In the genomic region with DNA sequence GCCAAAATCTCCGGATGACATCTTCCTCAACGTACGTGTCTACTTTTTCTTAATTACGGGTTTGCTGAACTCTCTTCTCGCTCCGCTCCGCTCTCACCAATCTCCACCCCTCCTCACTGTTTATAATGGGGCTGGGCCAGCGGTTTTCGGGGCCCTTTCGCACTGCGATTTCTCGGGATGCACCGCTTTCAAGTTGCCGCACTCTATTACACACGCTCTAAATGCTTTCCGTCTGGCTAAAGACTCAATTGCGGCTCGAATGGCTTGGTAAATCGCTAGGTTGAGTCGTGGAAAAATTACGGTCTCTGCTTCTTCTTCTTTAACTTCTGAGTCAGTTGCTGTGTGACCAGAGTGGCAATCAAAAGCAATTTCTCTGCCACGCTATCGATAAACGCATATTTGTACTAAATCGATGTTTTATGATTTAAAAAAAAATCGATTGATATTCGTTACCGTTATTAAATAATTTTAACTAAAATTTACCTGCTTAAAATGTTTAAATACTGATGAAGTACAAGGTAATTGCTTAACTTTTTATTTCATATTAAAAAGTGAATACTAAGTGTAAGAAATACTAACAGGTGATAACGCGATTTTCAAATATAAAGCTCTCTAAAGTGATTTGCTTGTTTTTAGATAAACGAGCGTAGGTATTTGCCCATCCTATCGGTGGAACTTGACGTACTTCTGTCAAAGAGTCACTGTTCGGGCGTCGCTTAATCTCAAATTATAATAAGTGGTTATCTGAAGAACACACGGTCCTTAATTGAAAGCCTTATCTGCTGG, we compare ENCODE assay signal across 1 fruit fly cellular context.
TF ChIP-seq lines count a peak whose summit lies in the region.

Gene Rab6 (minus strand): TSS at position 338 of the 786 bp plus-strand sequence.
Gene Phae1 (plus strand): TSS at position 639 of the 786 bp plus-strand sequence.

TF ChIP-seq in whole organism, embryonic, 481 proteins besides CTCF, POLR2A, EP300 and RAD21 (continued from another document):
- TF ChIP-seq gro (GFP tag; optimal IDR thresholded peaks at IDR 0.05; lab: Kevin White, UChicago) (peak; percentile 29), so (GFP tag; IDR thresholded peaks at IDR 0.05; lab: Robert Waterston, UW) (no peak), Bgb (GFP tag; IDR thresholded peaks at IDR 0.05; lab: Robert Waterston, UW; ENCODE audit: partially characterized antibody) (peak; percentile 87), vfl (GFP tag; optimal IDR thresholded peaks at IDR 0.05; lab: Kevin White, UChicago) (no peak), dpn (GFP tag; optimal IDR thresholded peaks at IDR 0.05; lab: Kevin White, UChicago) (no peak), vvl (GFP tag; IDR thresholded peaks at IDR 0.05; lab: Robert Waterston, UW) (peak; percentile 36; the same call in 1 of the 2 replicates), NFAT (GFP tag; IDR thresholded peaks at IDR 0.05; lab: Robert Waterston, UW) (peak; percentile 62; the same call in 1 of the 2 replicates), CG17385 (GFP tag; optimal IDR thresholded peaks at IDR 0.05; lab: Kevin White, UChicago) (peak; percentile 97), zfh2 (GFP tag; optimal IDR thresholded peaks at IDR 0.05; lab: Kevin White, UChicago) (no peak), HHEX (GFP tag; optimal IDR thresholded peaks at IDR 0.05; lab: Kevin White, UChicago) (no peak), gfzf (GFP tag; optimal IDR thresholded peaks at IDR 0.05; lab: Kevin White, UChicago) (peak; percentile 77), Oli (tag; optimal IDR thresholded peaks at IDR 0.05; lab: Kevin White, UChicago) (no peak), CG8924 (tag; optimal IDR thresholded peaks at IDR 0.05; lab: Kevin White, UChicago) (no peak), Stat92E (GFP tag; optimal IDR thresholded peaks at IDR 0.05; lab: Kevin White, UChicago) (peak in 1 of 3 experiments; percentile 55), CG17829 (tag; optimal IDR thresholded peaks at IDR 0.05; lab: Kevin White, UChicago) (peak; percentile 24), stwl (tag; optimal IDR thresholded peaks at IDR 0.05; lab: Kevin White, UChicago) (peak; percentile 98), pzg (GFP tag; optimal IDR thresholded peaks at IDR 0.05; lab: Kevin White, UChicago) (peak; percentile 80), Myb (GFP tag; optimal IDR thresholded peaks at IDR 0.05; lab: Kevin White, UChicago) (peak; percentile 92), Nf-YC (tag; optimal IDR thresholded peaks at IDR 0.05; lab: Kevin White, UChicago) (peak; percentile 40), Xbp1 (GFP tag; optimal IDR thresholded peaks at IDR 0.05; lab: Kevin White, UChicago) (no peak), Dad (GFP tag; optimal IDR thresholded peaks at IDR 0.05; lab: Kevin White, UChicago) (no peak), Vsx1 (GFP tag; optimal IDR thresholded peaks at IDR 0.05; lab: Kevin White, UChicago) (no peak), Atf-2 (GFP tag; optimal IDR thresholded peaks at IDR 0.05; lab: Kevin White, UChicago) (no peak), trem (tag; optimal IDR thresholded peaks at IDR 0.05; lab: Kevin White, UChicago) (peak; percentile 77), CG8478 (optimal IDR thresholded peaks at IDR 0.05; lab: Kevin White, UChicago) (no peak), CG3995 (GFP tag; optimal IDR thresholded peaks at IDR 0.05; lab: Kevin White, UChicago) (peak; percentile 89), Xrp1 (GFP tag; IDR thresholded peaks at IDR 0.05; lab: Robert Waterston, UW) (no peak), crol (GFP tag; IDR thresholded peaks at IDR 0.05; lab: Robert Waterston, UW) (peak; percentile 83), CG11085 (GFP tag; IDR thresholded peaks at IDR 0.05; lab: Robert Waterston, UW) (no peak), CG6791 (GFP tag; IDR thresholded peaks at IDR 0.05; lab: Robert Waterston, UW; ENCODE audit: partially characterized antibody) (peak; percentile 81), CG12391 (tag; optimal IDR thresholded peaks at IDR 0.05; lab: Kevin White, UChicago) (peak; percentile 20), Oaz (GFP tag; IDR thresholded peaks at IDR 0.05; lab: Robert Waterston, UW) (no peak), Nf-YB (GFP tag; optimal IDR thresholded peaks at IDR 0.05; lab: Kevin White, UChicago) (peak; percentile 13), gt (GFP tag; IDR thresholded peaks at IDR 0.05; lab: Robert Waterston, UW) (no peak), CG7357 (GFP tag; IDR thresholded peaks at IDR 0.05; lab: Robert Waterston, UW) (no peak), sna (GFP tag; IDR thresholded peaks at IDR 0.05; lab: Robert Waterston, UW; ENCODE audit: partially characterized antibody) (peak; percentile 77), Med (GFP tag; lab: Kevin White, UChicago) (peak; percentile 57), zfh1 (GFP tag; IDR thresholded peaks at IDR 0.05; lab: Robert Waterston, UW) (no peak), nerfin-2 (GFP tag; IDR thresholded peaks at IDR 0.05; lab: Robert Waterston, UW; ENCODE audit: partially characterized antibody) (peak; percentile 63; the same call in 1 of the 2 replicates), H15 (GFP tag; IDR thresholded peaks at IDR 0.05; lab: Robert Waterston, UW) (no peak), rib (GFP tag; IDR thresholded peaks at IDR 0.05; lab: Robert Waterston, UW) (no peak), gsb-n (tag; optimal IDR thresholded peaks at IDR 0.05; lab: Kevin White, UChicago) (peak; percentile 40), HmgZ (tag; optimal IDR thresholded peaks at IDR 0.05; lab: Kevin White, UChicago) (no peak), ato (GFP tag; IDR thresholded peaks at IDR 0.05; lab: Robert Waterston, UW; ENCODE audit: partially characterized antibody) (peak; percentile 76), sug (tag; optimal IDR thresholded peaks at IDR 0.05; lab: Kevin White, UChicago) (peak; percentile 10), CG14710 (tag; optimal IDR thresholded peaks at IDR 0.05; lab: Kevin White, UChicago) (peak; percentile 70), BEAF-32 (GFP tag; optimal IDR thresholded peaks at IDR 0.05; lab: Kevin White, UChicago) (peak; percentile 75), Abd-B (GFP tag; optimal IDR thresholded peaks at IDR 0.05; lab: Kevin White, UChicago) (no peak), CG14860 (GFP tag; IDR thresholded peaks at IDR 0.05; lab: Robert Waterston, UW; ENCODE audit: partially characterized antibody) (peak; percentile 75), CG12744 (GFP tag; optimal IDR thresholded peaks at IDR 0.05; lab: Kevin White, UChicago) (no peak), CG12155 (GFP tag; optimal IDR thresholded peaks at IDR 0.05; lab: Kevin White, UChicago) (no peak), CG18262 (tag; optimal IDR thresholded peaks at IDR 0.05; lab: Kevin White, UChicago) (peak; percentile 13), Ets97D (GFP tag; optimal IDR thresholded peaks at IDR 0.05; lab: Kevin White, UChicago) (peak; percentile 55), cwo (GFP tag; optimal IDR thresholded peaks at IDR 0.05; lab: Kevin White, UChicago) (peak; percentile 17), Mes4 (GFP tag; optimal IDR thresholded peaks at IDR 0.05; lab: Kevin White, UChicago) (no peak), Hey (tag; optimal IDR thresholded peaks at IDR 0.05; lab: Kevin White, UChicago) (peak; percentile 50), sd (tag; optimal IDR thresholded peaks at IDR 0.05; lab: Kevin White, UChicago) (peak; percentile 86), tap (tag; optimal IDR thresholded peaks at IDR 0.05; lab: Kevin White, UChicago) (no peak), CG12299 (tag; optimal IDR thresholded peaks at IDR 0.05; lab: Kevin White, UChicago) (peak; percentile 14), twi (tag; optimal IDR thresholded peaks at IDR 0.05; lab: Kevin White, UChicago) (no peak), Drgx (GFP tag; IDR thresholded peaks at IDR 0.05; lab: Robert Waterston, UW) (no peak), Optix (GFP tag; IDR thresholded peaks at IDR 0.05; lab: Robert Waterston, UW) (no peak), CG10654 (GFP tag; optimal IDR thresholded peaks at IDR 0.05; lab: Kevin White, UChicago) (no peak), CG6813 (GFP tag; optimal IDR thresholded peaks at IDR 0.05; lab: Kevin White, UChicago) (no peak), CoRest (tag; optimal IDR thresholded peaks at IDR 0.05; lab: Kevin White, UChicago) (peak; percentile 12), exex (tag; optimal IDR thresholded peaks at IDR 0.05; lab: Kevin White, UChicago) (peak; percentile 87), mld (GFP tag; IDR thresholded peaks at IDR 0.05; lab: Robert Waterston, UW; ENCODE audit: partially characterized antibody) (no peak), CG4360 (GFP tag; IDR thresholded peaks at IDR 0.05; lab: Robert Waterston, UW) (no peak), YL-1 (GFP tag; optimal IDR thresholded peaks at IDR 0.05; lab: Kevin White, UChicago) (peak; percentile 88), CG16813 (GFP tag; IDR thresholded peaks at IDR 0.05; lab: Robert Waterston, UW; ENCODE audit: partially characterized antibody) (peak; percentile 73), CG2116 (GFP tag; optimal IDR thresholded peaks at IDR 0.05; lab: Kevin White, UChicago) (peak; percentile 85), CG32532 (GFP tag; IDR thresholded peaks at IDR 0.05; lab: Robert Waterston, UW) (no peak), kay (GFP tag; optimal IDR thresholded peaks at IDR 0.05; lab: Kevin White, UChicago) (peak; percentile 94)
TF ChIP-seq in whole organism, embryonic: peak in this region for 102.
